Worm (Caenorhabditis elegans): ENCODE measurements around the gene rps-27.

- no peak for TF ChIP-seq dao-5 (tag; optimal IDR thresholded peaks at IDR 0.05)
- no peak for TF ChIP-seq W03F9.2 (tag; optimal IDR thresholded peaks at IDR 0.05)
- no peak for TF ChIP-seq him-1 (tag; optimal IDR thresholded peaks at IDR 0.05)
Measured at ce11 chrV:58971-59370, 44.9 kb downstream of the rps-27 start, which contains the start of gene cyp-29A3.

Data from whole organism, L4/young adult.